Worm (Caenorhabditis elegans): Measurements from ENCODE around the gene ucp-4.

The ucp-4 gene

ce11 chrV:9343629-9344624, 9.8 kb downstream of the ucp-4 start, which contains the start of gene tos-1 (continued):
- TF ChIP-seq rec-8 (tag; optimal IDR thresholded peaks at IDR 0.05) (no peak), bed-2 (GFP tag; IDR thresholded peaks at IDR 0.05) (no peak), snpc-1.1 (tag; optimal IDR thresholded peaks at IDR 0.05; ENCODE audit: insufficient read depth) (no peak), Y95B8A.8 (GFP tag; IDR thresholded peaks at IDR 0.05) (peak; percentile 96), him-1 (tag; optimal IDR thresholded peaks at IDR 0.05) (no peak), repo-1 (tag; optimal IDR thresholded peaks at IDR 0.05) (peak; percentile 96), nfya-1 (tag; optimal IDR thresholded peaks at IDR 0.05; ENCODE audit: borderline replicate concordance, insufficient read depth) (no peak), Y67H2A.10 (GFP tag; conservative IDR thresholded peaks at IDR 0.05) (peak; percentile 98), T26A5.8 (tag; optimal IDR thresholded peaks at IDR 0.05) (no peak), akir-1 (GFP tag; optimal IDR thresholded peaks at IDR 0.05) (peak; percentile 4), atf-7 (tag; optimal IDR thresholded peaks at IDR 0.05) (peak; percentile 99), F23B12.7 (tag; optimal IDR thresholded peaks at IDR 0.05; ENCODE audit: insufficient read depth) (peak; percentile 91), nfya-2 (GFP tag; IDR thresholded peaks at IDR 0.05) (no peak), lin-40 (tag; optimal IDR thresholded peaks at IDR 0.05) (peak; percentile 99), hsf-1 (GFP tag; IDR thresholded peaks at IDR 0.05) (peak; percentile 73), ets-4 (GFP tag; optimal IDR thresholded peaks at IDR 0.05) (peak; percentile 29), madf-10 (tag; optimal IDR thresholded peaks at IDR 0.05) (peak; percentile 96), ceh-100 (GFP tag; IDR thresholded peaks at IDR 0.05) (peak; percentile 66), ztf-26 (tag; optimal IDR thresholded peaks at IDR 0.05) (peak; percentile 99), C06A6.2 (GFP tag; conservative IDR thresholded peaks at IDR 0.05) (peak; percentile 95), lir-1 (GFP tag; conservative IDR thresholded peaks at IDR 0.05) (peak; percentile 94), nfyb-1 (GFP tag; IDR thresholded peaks at IDR 0.05) (peak; percentile 96), mxl-1 (tag; optimal IDR thresholded peaks at IDR 0.05) (no peak), F57A8.1 (GFP tag; optimal IDR thresholded peaks at IDR 0.05) (no peak), mcd-1 (GFP tag; IDR thresholded peaks at IDR 0.05) (peak; percentile 88), hmg-1.2 (GFP tag; IDR thresholded peaks at IDR 0.05) (peak; percentile 82), lin-26 (GFP tag; IDR thresholded peaks at IDR 0.05) (peak; percentile 74; the same call in 1 of the 2 replicates), F33H1.4 (GFP tag; IDR thresholded peaks at IDR 0.05) (peak; percentile 62), aptf-3 (GFP tag; IDR thresholded peaks at IDR 0.05) (no peak), unc-130 (GFP tag; optimal IDR thresholded peaks at IDR 0.05) (peak; percentile 21), chd-7 (tag; optimal IDR thresholded peaks at IDR 0.05) (peak; percentile 98), pha-4 (tag; optimal IDR thresholded peaks at IDR 0.05) (peak; percentile 83), rcor-1 (GFP tag; IDR thresholded peaks at IDR 0.05) (peak; percentile 81), nhr-27 (tag; optimal IDR thresholded peaks at IDR 0.05) (peak; percentile 82), Y79H2A.3 (GFP tag; conservative IDR thresholded peaks at IDR 0.05) (peak; percentile 74; the same call in 1 of the 2 replicates), ceh-58 (GFP tag; IDR thresholded peaks at IDR 0.05) (0 out of 2 replicates have a peak, but pooled peaks have one; percentile 45), nhr-80 (tag; optimal IDR thresholded peaks at IDR 0.05) (peak; percentile 94), F37B4.10 (GFP tag; IDR thresholded peaks at IDR 0.05) (0 out of 2 replicates have a peak, but pooled peaks have one; percentile 63), cebp-2 (GFP tag; IDR thresholded peaks at IDR 0.05) (no peak; the same call in 1 of the 2 replicates), D2030.7 (GFP tag; IDR thresholded peaks at IDR 0.05) (peak; percentile 85), snpc-4 (GFP tag; optimal IDR thresholded peaks at IDR 0.05) (peak; percentile 27), snpc-4 (tag; optimal IDR thresholded peaks at IDR 0.05) (peak; percentile 70 to 87 (median 80)), ztf-6 (GFP tag; IDR thresholded peaks at IDR 0.05) (peak; percentile 91), tbp1 (GFP tag; optimal IDR thresholded peaks at IDR 0.05) (peak; percentile 84), die-1 (tag; optimal IDR thresholded peaks at IDR 0.05) (peak; percentile 88), hlh-26 (GFP tag; conservative IDR thresholded peaks at IDR 0.05) (no peak)

Data from whole organism, young adult.